Fruit fly (Drosophila melanogaster) Kc167 (cell line): ENCODE results near the gene ZAP3.

Experiments
- Myc ChIP-seq: fragments of >200 bp; optimal IDR thresholded peaks from 2 replicates; lab custom pipeline; 2017; ENCODE audit warnings: missing external identifiers
- Sin3A ChIP-seq: fragments of >200 bp; optimal IDR thresholded peaks from 2 replicates; lab custom pipeline; 2018; ENCODE audit warnings: missing external identifiers
- h ChIP-seq: fragments of >200 bp; optimal IDR thresholded peaks from 3 replicates; lab custom pipeline; 2018; ENCODE audit warnings: missing external identifiers
- insv ChIP-seq: fragments of >200 bp; optimal IDR thresholded peaks from 3 replicates; lab custom pipeline; 2018; ENCODE audit warnings: missing external identifiers
- psq ChIP-seq: fragments of >200 bp; optimal IDR thresholded peaks from 2 replicates; lab custom pipeline; 2017; ENCODE audit warnings: missing external identifiers
- ttk ChIP-seq: sonication (Bioruptor generic); optimal IDR thresholded peaks from 2 replicates; lab custom pipeline; 2017; ENCODE audit warnings: missing external identifiers

ZAP3 gene

DNA sequence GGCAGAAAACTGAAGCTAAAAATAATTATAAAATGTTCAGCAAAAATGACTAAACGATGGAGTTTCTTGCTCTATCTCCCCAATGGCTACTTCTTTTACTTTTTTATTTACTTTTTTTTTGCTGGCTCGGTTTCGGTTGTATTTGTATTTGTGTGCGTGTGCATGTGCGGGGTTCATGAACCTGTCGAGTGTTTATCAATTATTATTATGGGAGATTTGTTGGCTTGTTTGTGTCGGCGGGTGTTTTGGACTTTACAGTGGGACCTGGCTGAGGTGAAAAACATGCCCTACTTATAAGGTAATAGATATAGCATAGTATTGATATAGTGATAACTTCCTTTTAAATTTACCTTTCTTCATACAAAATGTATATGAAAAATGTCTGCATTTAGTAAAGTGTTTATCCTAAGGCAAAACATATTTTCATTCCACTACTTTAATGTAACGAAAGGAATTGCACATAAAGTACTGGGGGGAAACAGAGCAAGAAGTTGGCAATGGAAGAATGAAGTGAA is 21.3 kb upstream of the ZAP3 start:
- TF ChIP-seq psq (lab: Kevin White, UChicago): no peak
- TF ChIP-seq Myc (lab: Kevin White, UChicago): no peak
- no peak for TF ChIP-seq insv
- TF ChIP-seq h: no peak
- no peak for TF ChIP-seq Sin3A (lab: Kevin White, UChicago)
- TF ChIP-seq ttk (lab: Kevin White, UChicago): no peak

DNA sequence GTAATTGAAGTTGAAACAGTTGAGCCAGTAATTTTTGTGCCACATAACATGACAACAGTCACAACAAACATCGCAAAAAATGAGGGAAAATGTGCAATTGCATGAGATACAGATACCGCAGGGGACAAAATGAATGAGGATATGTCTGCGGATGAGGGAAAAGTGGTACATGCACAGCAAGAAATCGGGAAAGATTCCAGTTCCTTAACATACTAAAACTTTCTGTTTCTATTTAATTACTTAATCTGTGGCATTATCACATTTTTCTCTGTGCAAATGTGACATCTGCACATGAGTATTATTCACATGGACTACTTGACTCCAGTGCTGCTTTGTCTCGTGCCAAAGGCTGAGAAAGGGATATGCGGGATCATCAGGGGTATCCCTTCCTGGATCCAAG is 10.5 kb upstream of the ZAP3 start:
- TF ChIP-seq insv (no peak), psq (lab: Kevin White, UChicago) (no peak), h (no peak), Myc (lab: Kevin White, UChicago) (no peak), ttk (lab: Kevin White, UChicago) (no peak), Sin3A (lab: Kevin White, UChicago) (no peak)

DNA sequence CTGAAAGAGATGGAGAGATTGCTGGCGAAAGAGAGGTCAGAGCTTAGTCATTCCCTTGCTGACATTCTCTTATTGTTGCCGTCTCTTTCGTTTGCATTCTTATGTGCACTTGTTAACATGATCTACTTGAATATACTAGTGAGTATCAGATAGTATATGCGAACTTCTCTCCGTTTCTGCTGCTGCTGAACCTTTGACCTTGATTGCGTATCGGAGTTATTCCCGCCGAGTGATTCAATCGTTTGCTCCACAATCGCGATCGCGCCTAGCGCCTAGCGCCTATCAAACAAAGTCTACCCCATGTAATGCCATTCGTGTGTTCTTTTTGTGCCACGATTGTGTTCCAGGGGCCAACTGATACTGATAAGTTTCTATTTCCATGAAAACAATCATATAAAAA is 6.9 kb upstream of the ZAP3 start:
- no peak for TF ChIP-seq psq (lab: Kevin White, UChicago)
- no peak for TF ChIP-seq ttk (lab: Kevin White, UChicago)
- no peak for TF ChIP-seq insv
- no peak for TF ChIP-seq Myc (lab: Kevin White, UChicago)
- no peak for TF ChIP-seq h
- TF ChIP-seq Sin3A (lab: Kevin White, UChicago): no peak

DNA sequence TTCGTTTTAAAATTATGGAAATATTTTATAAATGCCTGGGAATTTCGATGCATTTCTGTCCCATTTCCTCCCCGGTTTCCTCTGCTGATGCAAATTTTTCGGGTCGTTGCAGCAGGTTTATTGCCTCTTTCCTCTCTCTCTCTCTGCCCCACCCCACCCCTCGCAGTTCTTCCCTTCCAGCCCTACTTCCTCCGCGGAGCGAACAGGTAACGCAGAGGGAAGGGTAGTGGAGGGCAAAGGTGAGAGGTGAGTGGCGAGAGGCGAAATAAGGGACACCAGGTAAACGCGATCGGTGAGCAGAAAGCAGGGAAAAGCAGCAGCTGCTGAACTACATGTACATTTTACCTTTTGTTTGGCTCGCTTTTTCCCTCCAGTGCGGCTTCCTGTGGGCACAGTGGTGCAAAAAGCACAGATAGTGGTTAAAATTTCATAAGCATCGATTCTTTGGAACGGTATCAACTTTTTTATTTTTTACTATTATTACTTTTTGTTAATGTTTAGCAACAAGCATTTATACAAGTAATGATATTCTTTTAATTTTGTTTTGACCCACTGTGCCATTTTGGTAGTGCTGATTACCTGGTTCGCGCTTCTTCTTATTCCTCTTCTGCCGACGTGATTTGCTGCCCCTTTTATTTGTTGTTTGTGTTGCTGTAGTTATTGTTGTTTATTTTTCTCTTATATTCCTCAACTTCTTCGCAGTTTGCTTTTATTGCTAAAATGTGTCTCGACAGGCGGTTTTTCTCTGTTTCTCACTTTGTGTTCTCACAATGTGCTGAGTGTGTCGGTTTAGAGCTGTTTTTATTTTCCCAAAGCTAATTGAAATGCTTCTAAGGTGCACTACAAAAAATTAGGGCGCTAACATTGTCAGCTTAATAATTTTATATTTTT is 6.0 kb upstream of the ZAP3 start:
- no peak for TF ChIP-seq Myc (lab: Kevin White, UChicago)
- no peak for TF ChIP-seq insv
- TF ChIP-seq h: no peak
- no peak for TF ChIP-seq psq (lab: Kevin White, UChicago)
- no peak for TF ChIP-seq Sin3A (lab: Kevin White, UChicago)
- no peak for TF ChIP-seq ttk (lab: Kevin White, UChicago)

DNA sequence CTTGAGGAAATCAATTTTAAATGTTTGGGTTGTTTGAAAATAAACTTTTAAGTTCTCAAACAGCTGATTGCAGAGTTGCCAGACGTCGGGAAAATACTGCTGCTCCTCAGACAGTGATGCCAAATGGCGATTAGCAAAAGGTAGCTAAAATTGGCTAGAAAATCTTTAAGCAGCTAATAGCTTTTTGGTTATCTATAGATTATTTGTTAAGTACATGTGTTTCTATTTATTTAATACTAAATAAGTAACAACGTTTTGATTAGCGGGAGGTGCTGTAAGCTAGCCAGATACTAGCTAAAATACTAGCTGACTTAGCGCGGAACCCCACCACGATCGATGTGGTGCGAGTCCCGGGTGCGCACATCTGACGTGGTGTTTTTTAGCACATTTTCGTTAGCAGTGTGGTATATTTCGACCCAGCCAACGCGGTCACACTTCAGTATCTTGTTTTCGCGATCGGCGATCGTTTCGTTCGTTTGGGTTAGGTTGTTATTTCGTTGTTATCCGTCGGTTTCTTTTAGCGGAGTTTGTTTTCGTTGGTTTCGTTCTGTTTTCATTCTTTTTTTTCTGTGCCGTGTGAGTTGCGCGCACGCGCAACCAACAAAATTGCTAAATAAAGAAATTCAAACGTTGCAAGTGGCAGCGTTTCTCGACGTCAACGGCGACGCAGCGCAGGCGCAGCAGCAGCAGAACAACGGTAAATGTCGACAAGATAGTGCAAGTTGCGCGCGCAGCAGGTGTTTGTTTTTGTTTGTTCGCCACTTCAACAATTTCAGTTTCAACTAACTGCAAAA is 4.0 kb upstream of the ZAP3 start, which contains the start of the genes Naxe and RhoU:
Naxe (minus strand) TSS at position 77 of the 794 bp plus-strand sequence.
RhoU (plus strand) TSS at position 433 of the 794 bp plus-strand sequence.
- TF ChIP-seq psq (lab: Kevin White, UChicago): no peak
- no peak for TF ChIP-seq insv
- TF ChIP-seq Myc (lab: Kevin White, UChicago): no peak
- no peak for TF ChIP-seq Sin3A (lab: Kevin White, UChicago)
- TF ChIP-seq h: no peak

DNA sequence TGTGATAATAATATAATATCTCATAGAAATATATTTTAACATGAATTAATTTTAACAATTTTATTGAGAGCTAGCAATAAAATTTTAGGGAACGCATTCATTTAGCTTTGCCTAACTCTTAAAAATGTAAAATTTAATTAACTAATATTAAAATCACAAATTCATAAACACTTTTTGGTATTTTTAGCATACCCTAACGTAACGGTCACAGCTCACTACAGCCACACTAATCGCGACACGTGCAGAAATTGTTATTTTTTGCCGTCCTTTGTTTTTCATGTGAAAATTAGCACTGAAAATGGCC is 610 bp upstream of the ZAP3 start, which contains the start of gene CG2972:
CG2972 (plus strand) TSS at position 205 of the 304 bp plus-strand sequence.
- no peak for TF ChIP-seq insv
- no peak for TF ChIP-seq psq (lab: Kevin White, UChicago)
- TF ChIP-seq h: no peak
- no peak for TF ChIP-seq Sin3A (lab: Kevin White, UChicago)
- TF ChIP-seq Myc (lab: Kevin White, UChicago): no peak
- no peak for TF ChIP-seq ttk (lab: Kevin White, UChicago)

DNA sequence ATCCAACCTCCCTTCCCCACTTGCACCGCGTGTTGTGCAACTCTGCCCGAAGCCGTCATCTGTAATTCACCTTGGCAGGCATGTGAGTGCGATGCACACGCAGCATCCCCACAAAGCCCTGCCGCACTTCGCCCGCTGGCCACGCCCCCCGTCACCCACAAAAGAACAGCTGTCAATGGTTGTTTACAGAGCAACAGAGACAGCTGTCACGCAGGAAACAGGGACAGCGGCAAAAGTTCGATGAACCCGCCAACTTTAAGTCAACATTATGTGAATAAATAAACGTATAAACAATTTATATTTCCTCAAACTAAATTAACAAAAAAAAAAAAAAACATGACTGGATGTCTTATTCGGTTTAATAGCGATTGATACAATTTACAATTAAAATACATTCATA is 10.8 kb downstream of the ZAP3 start:
- TF ChIP-seq h (no peak), Myc (lab: Kevin White, UChicago) (no peak), Sin3A (lab: Kevin White, UChicago) (no peak), ttk (lab: Kevin White, UChicago) (no peak), psq (lab: Kevin White, UChicago) (no peak), insv (no peak)

DNA sequence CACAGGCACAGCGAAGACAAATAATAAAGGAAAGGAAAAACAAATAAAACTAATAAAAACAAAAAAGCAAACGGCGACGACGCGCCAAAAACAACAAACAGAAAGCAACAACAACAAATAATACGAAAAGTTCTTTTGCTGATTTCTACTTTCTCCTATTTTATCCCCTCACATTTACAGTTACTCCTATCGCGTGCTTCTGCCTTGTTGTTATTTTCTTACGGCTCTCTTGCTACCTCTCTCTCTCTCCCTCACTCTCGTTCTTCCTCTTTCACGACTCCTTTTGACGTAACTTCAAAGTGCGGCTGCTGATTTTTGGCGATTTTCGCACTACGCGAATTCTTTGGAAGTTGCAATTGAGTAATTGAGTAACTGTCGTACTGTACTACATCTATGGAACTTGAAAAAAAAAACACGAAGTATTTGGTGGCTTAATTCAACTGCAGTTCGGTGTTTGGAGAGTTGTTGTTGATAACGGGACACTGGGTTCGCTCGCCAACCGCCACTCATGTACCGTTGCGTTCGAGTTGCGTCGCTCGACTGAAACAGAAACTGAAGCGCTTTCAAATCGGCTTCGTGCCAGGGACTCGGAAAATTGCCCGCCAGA is 11.9 kb downstream of the ZAP3 start, which contains the start of gene CG15312:
CG15312 (minus strand) TSS at position 544 of the 607 bp plus-strand sequence.
- no peak for TF ChIP-seq psq (lab: Kevin White, UChicago)
- no peak for TF ChIP-seq Sin3A (lab: Kevin White, UChicago)
- no peak for TF ChIP-seq ttk (lab: Kevin White, UChicago)
- no peak for TF ChIP-seq h
- TF ChIP-seq insv: no peak
- no peak for TF ChIP-seq Myc (lab: Kevin White, UChicago)

DNA sequence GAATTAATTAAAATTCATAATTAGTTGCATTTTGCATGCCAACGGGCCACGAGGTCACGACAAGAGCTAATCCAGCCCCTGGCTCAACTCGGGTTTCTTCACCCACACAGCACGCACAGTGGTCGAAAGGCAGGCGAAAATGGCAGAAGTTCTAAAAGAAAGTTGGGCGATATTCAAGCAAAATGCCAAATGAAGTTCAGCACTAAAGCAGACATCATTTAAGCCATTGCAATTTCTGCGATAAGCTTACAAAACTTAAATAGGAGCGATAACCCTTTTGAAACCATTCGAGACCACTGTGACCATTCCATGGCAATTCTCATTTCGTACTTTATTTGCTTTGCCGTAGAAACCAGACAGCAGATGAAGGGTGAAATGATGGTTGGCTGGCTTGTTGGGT is 14.8 kb downstream of the ZAP3 start:
- TF ChIP-seq ttk (lab: Kevin White, UChicago): no peak

DNA sequence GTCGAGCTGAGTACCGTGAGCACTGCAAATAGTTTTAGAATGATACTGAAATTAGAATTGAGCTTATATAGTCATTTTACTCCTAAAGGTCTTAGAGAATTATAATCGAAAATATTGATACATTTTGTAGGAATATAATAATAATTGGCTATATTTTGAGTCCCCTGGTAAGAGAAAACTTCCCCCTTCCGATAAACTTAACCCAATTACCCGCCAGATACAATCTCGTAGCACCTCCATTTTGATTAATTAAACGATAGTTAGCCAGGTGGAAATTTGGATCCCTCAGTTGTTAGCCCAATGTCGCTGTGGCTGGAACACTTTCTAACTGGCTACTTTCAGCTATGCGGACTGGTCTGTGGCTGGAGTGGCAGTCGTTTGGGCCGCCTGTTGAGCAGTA is 21.0 kb downstream of the ZAP3 start, which contains the start of gene Gr9a:
Gr9a (plus strand) TSS at position 301 of the 400 bp plus-strand sequence.
- no peak for TF ChIP-seq h
- no peak for TF ChIP-seq insv

DNA sequence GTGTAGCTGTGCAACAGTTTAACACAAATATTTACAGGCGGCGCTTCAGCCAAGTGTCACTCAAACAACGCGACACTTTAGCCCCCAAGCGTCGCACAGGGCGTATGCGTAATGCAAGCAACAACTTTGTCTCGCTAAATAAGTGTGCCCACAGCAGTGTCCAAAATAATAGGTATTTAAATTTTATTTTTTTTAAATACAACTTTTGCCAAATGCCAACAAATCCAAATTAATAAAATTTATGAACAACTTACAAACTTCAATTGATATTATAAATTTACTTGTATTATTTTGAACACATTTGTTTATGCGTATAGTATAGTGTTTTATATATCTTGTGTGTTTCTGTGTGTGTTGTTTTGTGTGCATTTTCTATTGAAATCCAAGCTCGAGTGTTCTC is 24.3 kb downstream of the ZAP3 start:
- TF ChIP-seq psq (lab: Kevin White, UChicago): no peak
- no peak for TF ChIP-seq Sin3A (lab: Kevin White, UChicago)
- TF ChIP-seq Myc (lab: Kevin White, UChicago): no peak
- no peak for TF ChIP-seq h
- no peak for TF ChIP-seq ttk (lab: Kevin White, UChicago)
- TF ChIP-seq insv: no peak

DNA sequence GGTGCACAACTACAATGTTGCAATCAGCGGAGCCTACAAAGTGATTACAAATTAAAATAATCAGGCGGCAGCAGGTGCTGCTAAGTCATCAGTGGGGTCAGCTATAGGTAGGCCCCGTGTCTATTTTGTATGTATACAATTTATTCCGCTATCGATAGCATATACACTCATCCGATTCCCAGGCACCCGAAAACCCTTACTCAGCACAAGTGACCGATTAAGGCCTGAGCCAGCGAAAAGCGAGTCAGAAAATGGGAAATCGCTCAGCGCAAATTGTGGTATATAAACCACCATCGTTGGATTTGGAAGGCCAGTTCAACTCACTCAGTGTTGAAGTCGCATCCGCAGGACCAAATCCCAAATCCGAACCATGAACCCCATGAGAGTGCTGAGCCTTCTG is 28.7 kb downstream of the ZAP3 start, which contains the start of gene Yp1:
Yp1 (plus strand) TSS at position 265 of the 400 bp plus-strand sequence.
- TF ChIP-seq psq (lab: Kevin White, UChicago): no peak
- TF ChIP-seq ttk (lab: Kevin White, UChicago): no peak
- no peak for TF ChIP-seq insv
- no peak for TF ChIP-seq h
- no peak for TF ChIP-seq Sin3A (lab: Kevin White, UChicago)
- no peak for TF ChIP-seq Myc (lab: Kevin White, UChicago)
